Fruit fly (Drosophila melanogaster) whole organism, embryonic: ENCODE results near the gene Tbca.

Experiments
- B-H2 ChIP-seq: fragments of 200-800 bp; sonication (Bioruptor generic); optimal IDR thresholded peaks from 2 replicates; lab custom pipeline; 2018; ENCODE audit warnings: missing biosample characterization, mild to moderate bottlenecking, missing genetic modification characterization
- BEAF-32 ChIP-seq: fragments of 200-800 bp; sonication (Bioruptor generic); optimal IDR thresholded peaks from 3 replicates; lab custom pipeline; 2017; ENCODE audit warnings: missing biosample characterization, missing genetic modification characterization, mild to moderate bottlenecking, moderate library complexity, missing genetic modification reagents
- BtbVII ChIP-seq: fragments of 200-800 bp; sonication (Bioruptor generic); optimal IDR thresholded peaks from 3 replicates; lab custom pipeline; 2017; ENCODE audit warnings: missing biosample characterization, mild to moderate bottlenecking, missing genetic modification characterization
- CG10209 ChIP-seq: fragments of 200-800 bp; sonication (Bioruptor generic); optimal IDR thresholded peaks from 3 replicates; lab custom pipeline; 2017; ENCODE audit warnings: missing biosample characterization, mild to moderate bottlenecking, missing genetic modification characterization, missing genetic modification reagents
- CG10267 ChIP-seq: fragments of 200-800 bp; sonication (Bioruptor generic); optimal IDR thresholded peaks from 2 replicates; lab custom pipeline; 2018; ENCODE audit warnings: missing biosample characterization, mild to moderate bottlenecking, missing genetic modification characterization, moderate library complexity
- CG11093 ChIP-seq: fragments of 200-800 bp; sonication (Bioruptor generic); IDR thresholded peaks from 3 replicates; pipeline ENCODE4 v1.3.6; 2022; ENCODE audit warnings: missing biosample characterization, missing genetic modification characterization
- CG12744 ChIP-seq: fragments of 200-800 bp; sonication (Bioruptor generic); optimal IDR thresholded peaks from 2 replicates; lab custom pipeline; 2016; ENCODE audit warnings: missing biosample characterization, missing genetic modification characterization
- CG14050 ChIP-seq: fragments of 200-800 bp; sonication (Bioruptor generic); IDR thresholded peaks from 3 replicates; pipeline ENCODE4 v1.3.6; 2022; ENCODE audit warnings: missing biosample characterization, missing genetic modification characterization
- CG14667 ChIP-seq: fragments of 200-800 bp; sonication (Bioruptor generic); IDR thresholded peaks from 2 replicates; pipeline ENCODE4 v1.3.6; 2022; ENCODE audit warnings: missing biosample characterization, missing genetic modification characterization
- CG17385 ChIP-seq: fragments of 200-800 bp; sonication (Bioruptor generic); optimal IDR thresholded peaks from 3 replicates; lab custom pipeline; 2018; ENCODE audit warnings: missing biosample characterization, mild to moderate bottlenecking, missing genetic modification characterization
- CG17568 ChIP-seq: fragments of 200-800 bp; sonication (Bioruptor generic); optimal IDR thresholded peaks from 2 replicates; lab custom pipeline; 2018; ENCODE audit warnings: missing biosample characterization, mild to moderate bottlenecking, missing genetic modification characterization, moderate library complexity
- CG1792 ChIP-seq: fragments of 200-800 bp; sonication (Bioruptor generic); optimal IDR thresholded peaks from 2 replicates; lab custom pipeline; 2016; ENCODE audit warnings: missing biosample characterization, missing genetic modification characterization
- CG2678 ChIP-seq: fragments of 200-800 bp; sonication (Bioruptor generic); optimal IDR thresholded peaks from 3 replicates; lab custom pipeline; 2019; ENCODE audit warnings: missing biosample characterization, mild to moderate bottlenecking, missing genetic modification characterization, moderate library complexity
- CG30403 ChIP-seq: fragments of 200-800 bp; sonication (Bioruptor generic); optimal IDR thresholded peaks from 3 replicates; lab custom pipeline; 2016; ENCODE audit warnings: missing biosample characterization, missing genetic modification characterization
- CG34224 ChIP-seq: fragments of 200-800 bp; sonication (Bioruptor generic); IDR thresholded peaks from 3 replicates; pipeline ENCODE4 v1.3.6; 2022; ENCODE audit warnings: missing biosample characterization, missing genetic modification characterization; ENCODE audit not compliant: partially characterized antibody
- CG43689 ChIP-seq: fragments of 200-800 bp; sonication (Bioruptor generic); IDR thresholded peaks from 2 replicates; pipeline ENCODE4 v1.3.6; 2022; ENCODE audit warnings: missing biosample characterization, missing genetic modification characterization
- CG8478 ChIP-seq: fragments of >200 bp; optimal IDR thresholded peaks from 2 replicates; lab custom pipeline; 2018
- CoRest ChIP-seq: fragments of 200-800 bp; sonication (Bioruptor generic); optimal IDR thresholded peaks from 3 replicates; lab custom pipeline; 2018; ENCODE audit warnings: missing biosample characterization, mild to moderate bottlenecking, missing genetic modification characterization, moderate library complexity
- Dbx ChIP-seq: fragments of 200-800 bp; sonication (Bioruptor generic); IDR thresholded peaks from 3 replicates; pipeline ENCODE4 v1.3.6; 2022; ENCODE audit warnings: missing biosample characterization, missing genetic modification characterization
- Ets97D ChIP-seq: fragments of 200-800 bp; sonication (Bioruptor generic); optimal IDR thresholded peaks from 3 replicates; lab custom pipeline; 2016; ENCODE audit warnings: missing biosample characterization, missing genetic modification characterization
- Med ChIP-seq: fragments of 200-800 bp; sonication (Bioruptor generic); peaks from one replicate; lab custom pipeline; 2016; ENCODE audit warnings: missing biosample characterization, missing genetic modification characterization, mild to moderate bottlenecking, inconsistent platforms, moderate library complexity
- Meics ChIP-seq: fragments of 200-800 bp; sonication (Bioruptor generic); optimal IDR thresholded peaks from 2 replicates; lab custom pipeline; 2017; ENCODE audit warnings: missing biosample characterization, mild to moderate bottlenecking, missing genetic modification characterization
- NC2α ChIP-seq: fragments of 200-800 bp; sonication (Bioruptor generic); optimal IDR thresholded peaks from 2 replicates; lab custom pipeline; 2016; ENCODE audit warnings: missing biosample characterization, missing genetic modification characterization
- NK7.1 ChIP-seq: fragments of 200-800 bp; sonication (Bioruptor generic); optimal IDR thresholded peaks from 3 replicates; lab custom pipeline; 2016; ENCODE audit warnings: missing biosample characterization, missing genetic modification characterization
- Oli ChIP-seq: fragments of 200-800 bp; sonication (Bioruptor generic); optimal IDR thresholded peaks from 2 replicates; lab custom pipeline; 2018; ENCODE audit warnings: missing biosample characterization, mild to moderate bottlenecking, missing genetic modification characterization, moderate library complexity
- Rfx ChIP-seq: fragments of 200-800 bp; sonication (Bioruptor generic); IDR thresholded peaks from 2 replicates; pipeline ENCODE4 v1.3.6; 2022; ENCODE audit warnings: missing biosample characterization, missing genetic modification characterization
- Vsx1 ChIP-seq: fragments of 200-800 bp; sonication (Bioruptor generic); optimal IDR thresholded peaks from 2 replicates; lab custom pipeline; 2017; ENCODE audit warnings: missing biosample characterization, mild to moderate bottlenecking, missing genetic modification characterization, missing genetic modification reagents
- bcd ChIP-seq: fragments of 200-800 bp; sonication (Bioruptor generic); optimal IDR thresholded peaks from 2 replicates; lab custom pipeline; 2017; ENCODE audit warnings: missing biosample characterization, mild to moderate bottlenecking, missing genetic modification characterization
- corto ChIP-seq: fragments of 200-800 bp; sonication (Bioruptor generic); optimal IDR thresholded peaks from 2 replicates; lab custom pipeline; 2016; ENCODE audit warnings: missing biosample characterization, mild to moderate bottlenecking, missing genetic modification characterization, moderate library complexity
- croc ChIP-seq: fragments of 200-800 bp; sonication (Bioruptor generic); conservative IDR thresholded peaks from 3 replicates; pipeline ENCODE4 v1.3.6; 2022; ENCODE audit warnings: missing biosample characterization, missing genetic modification characterization
- crp ChIP-seq, 2 experiments: fragments of 200-800 bp; sonication (Bioruptor generic); optimal IDR thresholded peaks; 2 replicates in 1 of 2; 3 replicates in 1 of 2; lab custom pipeline; 2017; ENCODE audit warnings: missing biosample characterization in 2 of 2, missing genetic modification characterization in 2 of 2, mild to moderate bottlenecking in 1 of 2, moderate library complexity in 1 of 2
- cwo ChIP-seq: fragments of 200-800 bp; sonication (Bioruptor generic); optimal IDR thresholded peaks from 3 replicates; lab custom pipeline; 2017; ENCODE audit warnings: missing biosample characterization, missing genetic modification characterization, mild to moderate bottlenecking, moderate library complexity, missing genetic modification reagents
- da ChIP-seq: fragments of 200-800 bp; sonication (Bioruptor generic); optimal IDR thresholded peaks from 2 replicates; lab custom pipeline; 2016; ENCODE audit warnings: missing biosample characterization, missing genetic modification characterization
- dmrt11E ChIP-seq: fragments of 200-800 bp; sonication (Bioruptor generic); optimal IDR thresholded peaks from 3 replicates; lab custom pipeline; 2018; ENCODE audit warnings: missing biosample characterization, mild to moderate bottlenecking, missing genetic modification characterization, moderate library complexity
- fd3F ChIP-seq: fragments of 200-800 bp; sonication (Bioruptor generic); optimal IDR thresholded peaks from 2 replicates; lab custom pipeline; 2018; ENCODE audit warnings: missing biosample characterization, mild to moderate bottlenecking, missing genetic modification characterization, moderate library complexity
- gcm ChIP-seq: fragments of 200-800 bp; sonication (Bioruptor generic); optimal IDR thresholded peaks from 2 replicates; lab custom pipeline; 2019; ENCODE audit warnings: missing biosample characterization, mild to moderate bottlenecking, missing genetic modification characterization, moderate library complexity
- inv ChIP-seq: fragments of 200-800 bp; sonication (Bioruptor generic); IDR thresholded peaks from 2 replicates; pipeline ENCODE4 v1.3.6; 2022; ENCODE audit warnings: missing biosample characterization, missing genetic modification characterization; ENCODE audit not compliant: partially characterized antibody
- lilli ChIP-seq: fragments of 200-800 bp; sonication (Bioruptor generic); optimal IDR thresholded peaks from 3 replicates; lab custom pipeline; 2016; ENCODE audit warnings: missing biosample characterization, missing genetic modification characterization
- nmo ChIP-seq: fragments of 200-800 bp; sonication (Bioruptor generic); optimal IDR thresholded peaks from 2 replicates; lab custom pipeline; 2018; ENCODE audit warnings: missing biosample characterization, mild to moderate bottlenecking, missing genetic modification characterization, moderate library complexity
- pzg ChIP-seq: fragments of 200-800 bp; sonication (Bioruptor generic); optimal IDR thresholded peaks from 3 replicates; lab custom pipeline; 2018; ENCODE audit warnings: missing biosample characterization, mild to moderate bottlenecking, missing genetic modification characterization, moderate library complexity
- salm ChIP-seq: fragments of 200-800 bp; sonication (Bioruptor generic); optimal IDR thresholded peaks from 2 replicates; lab custom pipeline; 2018; ENCODE audit warnings: missing biosample characterization, mild to moderate bottlenecking, missing genetic modification characterization
- shn ChIP-seq: fragments of 200-800 bp; sonication (Bioruptor generic); optimal IDR thresholded peaks from 3 replicates; lab custom pipeline; 2016; ENCODE audit warnings: missing biosample characterization, missing genetic modification characterization
- sisA ChIP-seq: fragments of 200-800 bp; sonication (Bioruptor generic); IDR thresholded peaks from 2 replicates; pipeline ENCODE4 v1.3.6; 2022; ENCODE audit warnings: missing biosample characterization, missing genetic modification characterization
- tio ChIP-seq: fragments of 200-800 bp; sonication (Bioruptor generic); optimal IDR thresholded peaks from 2 replicates; lab custom pipeline; 2017; ENCODE audit warnings: missing biosample characterization, missing genetic modification characterization, inconsistent platforms
- twi ChIP-seq: fragments of 200-800 bp; optimal IDR thresholded peaks from 2 replicates; lab custom pipeline; 2019; ENCODE audit warnings: missing biosample characterization, mild to moderate bottlenecking, missing genetic modification characterization, moderate library complexity
- vvl ChIP-seq: fragments of 200-800 bp; sonication (Bioruptor generic); IDR thresholded peaks from 2 replicates; pipeline ENCODE4 v1.3.6; 2022; ENCODE audit warnings: missing biosample characterization, missing genetic modification characterization
- yki ChIP-seq: fragments of >200 bp; optimal IDR thresholded peaks from 3 replicates; lab custom pipeline; 2018

Gene Tbca

DNA sequence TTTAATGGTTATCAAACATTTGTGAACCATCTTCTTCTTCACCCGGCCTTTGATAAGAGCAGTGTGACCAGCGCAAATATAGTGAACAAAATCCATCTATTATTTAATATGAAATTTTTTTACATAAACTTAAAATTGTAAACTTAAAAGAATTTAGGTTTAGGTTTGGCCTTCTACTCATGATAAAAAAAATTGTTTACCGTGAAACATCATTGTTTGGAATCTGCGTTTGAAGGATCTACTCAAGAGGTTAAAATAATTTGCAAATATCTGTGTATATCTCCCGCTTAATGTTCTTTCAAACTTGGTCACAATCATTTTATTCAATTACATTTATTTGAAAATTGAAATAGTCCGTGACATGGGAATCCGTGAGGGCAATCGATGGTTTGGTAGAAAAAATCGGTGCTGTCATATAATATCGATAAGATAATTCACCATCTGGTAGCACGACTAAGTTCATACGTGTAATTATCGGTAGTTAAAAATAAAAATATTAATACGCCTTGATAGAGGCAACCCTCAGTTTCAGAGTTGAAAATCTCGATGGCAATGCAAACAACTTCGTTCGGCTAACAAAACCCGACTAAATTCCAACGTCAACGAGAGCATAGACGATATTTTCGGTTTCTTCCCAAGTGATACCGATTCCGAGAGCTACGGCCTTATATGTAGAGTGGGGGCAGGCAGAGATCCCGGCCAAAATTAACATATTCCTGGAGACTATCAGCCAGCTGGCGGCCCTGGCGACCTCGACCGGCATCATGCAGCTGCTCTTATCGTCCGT is 28.7 kb downstream of the Tbca start, which contains the start of the genes betaGlu and sip3 (continued):
- TF ChIP-seq Vsx1 = no peak
- peak; percentile 94 for TF ChIP-seq inv
- TF ChIP-seq da (GFP tag; lab: Kevin White, UChicago) = no peak
- TF ChIP-seq Rfx (GFP tag; lab: Robert Waterston, UW) = peak; percentile 27; the same call in 1 of the 2 replicates
- TF ChIP-seq Ets97D = peak; percentile 47
- TF ChIP-seq BtbVII (GFP tag; lab: Kevin White, UChicago) = no peak
- peak; percentile 96 for TF ChIP-seq CG17385 (GFP tag; lab: Kevin White, UChicago)
- no peak for TF ChIP-seq Meics (GFP tag; lab: Kevin White, UChicago)
- no peak for TF ChIP-seq Dbx
- no peak for TF ChIP-seq sisA
- no peak for TF ChIP-seq CG11093 (GFP tag; lab: Robert Waterston, UW)
- peak; percentile 39 for TF ChIP-seq CoRest
- TF ChIP-seq dmrt11E = peak; percentile 21
- peak in 1 of 2 experiments; percentile 48 for TF ChIP-seq crp (GFP tag; optimal IDR thresholded peaks at IDR 0.05; lab: Kevin White, UChicago)
- peak; percentile 61 for TF ChIP-seq lilli
- peak; percentile 89 for TF ChIP-seq CG34224 (GFP tag; lab: Robert Waterston, UW)
- TF ChIP-seq CG1792 = no peak
- no peak for TF ChIP-seq CG10209 (GFP tag; lab: Kevin White, UChicago)
- peak; percentile 37 for TF ChIP-seq CG10267 (tag; lab: Kevin White, UChicago)

DNA sequence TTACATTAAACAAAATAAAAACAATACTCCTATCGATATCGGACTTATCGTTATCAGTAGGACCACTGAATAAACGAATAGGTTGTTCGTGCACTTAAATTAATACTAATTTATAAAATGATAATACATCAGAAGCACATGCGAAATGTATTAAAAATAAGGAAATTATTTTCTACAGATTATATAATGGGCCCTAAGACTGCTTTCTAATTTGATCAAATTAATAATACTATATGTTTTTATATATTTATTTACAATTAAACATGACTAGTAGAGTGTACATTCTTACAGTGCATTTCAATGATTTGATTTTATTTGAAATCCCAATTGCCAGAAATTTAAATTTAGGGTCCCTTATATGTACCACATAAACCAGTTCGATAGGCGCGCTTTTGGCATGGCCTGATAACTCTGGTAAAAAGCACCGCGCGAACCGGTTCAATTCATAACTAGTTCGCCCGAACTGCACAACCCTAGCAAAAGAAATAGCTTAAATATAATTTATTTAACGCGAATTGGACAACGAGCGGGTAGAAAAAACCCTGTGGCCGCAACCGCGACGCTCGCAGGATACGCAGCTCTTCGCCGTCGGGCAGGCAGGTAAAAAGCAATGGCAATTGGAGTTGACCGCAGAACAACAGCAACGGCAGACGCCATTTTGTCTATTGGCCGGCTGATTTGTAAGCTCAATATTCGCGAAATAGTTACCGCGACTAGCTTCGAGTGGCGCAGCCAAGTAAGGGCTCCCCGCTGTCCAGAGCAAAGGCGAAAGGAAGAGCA is 33.5 kb downstream of the Tbca start, which contains the start of the genes CG2126 and faf:
TSS of gene CG2126 (minus strand) at position 70 of the 780 bp plus-strand sequence.
TSS of gene faf (plus strand) at position 438 of the 780 bp plus-strand sequence.
- TF ChIP-seq salm (peak; percentile 29), vvl (GFP tag; lab: Robert Waterston, UW) (peak; percentile 85), corto (GFP tag; lab: Kevin White, UChicago) (no peak), CG14050 (peak; percentile 56; the same call in 2 of the 3 replicates), Dbx (peak; percentile 63; the same call in 2 of the 3 replicates), CG1792 (no peak), CG30403 (peak; percentile 84), bcd (GFP tag; lab: Kevin White, UChicago) (peak; percentile 77), yki (lab: Kevin White, UChicago) (no peak), tio (no peak), Oli (tag; lab: Kevin White, UChicago) (peak; percentile 69), CG17568 (no peak), da (GFP tag; lab: Kevin White, UChicago) (no peak), CG14667 (GFP tag; lab: Robert Waterston, UW) (0 out of 2 replicates have a peak, but pooled peaks have one; percentile 43), CG43689 (GFP tag; lab: Robert Waterston, UW) (no peak), CG8478 (no peak), B-H2 (GFP tag; lab: Kevin White, UChicago) (peak; percentile 84), CG12744 (GFP tag; lab: Kevin White, UChicago) (peak; percentile 2), gcm (GFP tag; lab: Kevin White, UChicago) (peak; percentile 73), Med (GFP tag; lab: Kevin White, UChicago) (peak; percentile 90), croc (0 out of 3 replicates have a peak, but pooled peaks have one; percentile 35), fd3F (GFP tag; lab: Kevin White, UChicago) (peak; percentile 78), pzg (GFP tag; lab: Kevin White, UChicago) (peak; percentile 57), NK7.1 (GFP tag; lab: Kevin White, UChicago) (peak; percentile 42), nmo (peak; percentile 88), NC2α (GFP tag; lab: Kevin White, UChicago) (no peak), cwo (GFP tag; lab: Kevin White, UChicago) (peak; percentile 52), CG2678 (peak; percentile 88), shn (no peak), BEAF-32 (GFP tag; lab: Kevin White, UChicago) (peak; percentile 62), twi (peak; percentile 58)
